Fruit fly (Drosophila melanogaster) whole organism, adult: ENCODE results near the gene laf.

Experiments
- CG11617 ChIP-seq: fragments of 200-800 bp; sonication (Bioruptor generic); optimal IDR thresholded peaks from 2 replicates; lab custom pipeline; 2017; ENCODE audit warnings: mild to moderate bottlenecking, missing biosample characterization, missing genetic modification reagents, missing genetic modification characterization
- CG12768 ChIP-seq: fragments of 200-800 bp; sonication (Bioruptor generic); optimal IDR thresholded peaks from 2 replicates; lab custom pipeline; 2017; ENCODE audit warnings: missing biosample characterization, missing genetic modification characterization, mild to moderate bottlenecking, moderate library complexity, missing genetic modification reagents
- CG14711 ChIP-seq: fragments of 200-800 bp; sonication (Bioruptor generic); optimal IDR thresholded peaks from 2 replicates; lab custom pipeline; 2018; ENCODE audit warnings: missing biosample characterization, mild to moderate bottlenecking, missing genetic modification characterization, moderate library complexity
- CG1620 ChIP-seq: fragments of 200-800 bp; sonication (Bioruptor generic); optimal IDR thresholded peaks from 2 replicates; lab custom pipeline; 2016; ENCODE audit warnings: missing biosample characterization, missing genetic modification characterization
- CG33017 ChIP-seq: fragments of 200-800 bp; sonication (Bioruptor generic); optimal IDR thresholded peaks from 2 replicates; lab custom pipeline; 2018; ENCODE audit warnings: missing biosample characterization, mild to moderate bottlenecking, missing genetic modification characterization, moderate library complexity
- CG5204 ChIP-seq: fragments of 200-800 bp; sonication (Bioruptor generic); optimal IDR thresholded peaks from 2 replicates; lab custom pipeline; 2016; ENCODE audit warnings: missing biosample characterization, missing genetic modification characterization
- CG7045 ChIP-seq: fragments of 200-800 bp; sonication (Bioruptor generic); optimal IDR thresholded peaks from 2 replicates; lab custom pipeline; 2017; ENCODE audit warnings: missing biosample characterization, mild to moderate bottlenecking, missing genetic modification characterization
- CG7101 ChIP-seq: fragments of 200-800 bp; sonication (Bioruptor generic); optimal IDR thresholded peaks from 2 replicates; lab custom pipeline; 2018; ENCODE audit warnings: missing biosample characterization, mild to moderate bottlenecking, missing genetic modification characterization, moderate library complexity
- Clk ChIP-seq: fragments of 200-800 bp; sonication (Bioruptor generic); optimal IDR thresholded peaks from 2 replicates; lab custom pipeline; 2017; ENCODE audit warnings: missing biosample characterization, missing genetic modification characterization
- Crg-1 ChIP-seq: fragments of 200-800 bp; sonication (Bioruptor generic); optimal IDR thresholded peaks from 2 replicates; lab custom pipeline; 2016; ENCODE audit warnings: missing biosample characterization, missing genetic modification characterization
- Hr96 ChIP-seq: fragments of 200-800 bp; sonication (Bioruptor generic); optimal IDR thresholded peaks from 2 replicates; lab custom pipeline; 2016; ENCODE audit warnings: missing biosample characterization, missing genetic modification characterization
- Mnt ChIP-seq: fragments of 200-800 bp; sonication (Bioruptor generic); optimal IDR thresholded peaks from 2 replicates; lab custom pipeline; 2016; ENCODE audit warnings: missing biosample characterization, mild to moderate bottlenecking, missing genetic modification characterization
- bab1 ChIP-seq: fragments of 200-800 bp; sonication (Bioruptor generic); optimal IDR thresholded peaks from 3 replicates; lab custom pipeline; 2019; ENCODE audit warnings: missing biosample characterization, mild to moderate bottlenecking, missing genetic modification characterization, moderate library complexity
- cic ChIP-seq: fragments of 200-800 bp; sonication (Bioruptor generic); optimal IDR thresholded peaks from 2 replicates; lab custom pipeline; 2017; ENCODE audit warnings: missing biosample characterization, mild to moderate bottlenecking, missing genetic modification characterization, moderate library complexity
- cnc ChIP-seq, 2 experiments: fragments of >200 bp; optimal IDR thresholded peaks; 2 replicates each; lab custom pipeline; 2017
- kay ChIP-seq: fragments of 200-800 bp; sonication (Bioruptor generic); peaks from one replicate; lab custom pipeline; 2016; ENCODE audit warnings: missing biosample characterization, missing genetic modification characterization, borderline replicate concordance
- ovo ChIP-seq: fragments of 200-800 bp; sonication (Bioruptor generic); optimal IDR thresholded peaks from 2 replicates; lab custom pipeline; 2016; ENCODE audit warnings: missing biosample characterization, missing genetic modification characterization
- pad ChIP-seq: fragments of 200-800 bp; sonication (Bioruptor generic); optimal IDR thresholded peaks from 3 replicates; lab custom pipeline; 2017; ENCODE audit warnings: missing biosample characterization, missing genetic modification characterization, mild to moderate bottlenecking, moderate library complexity, missing genetic modification reagents
- tj ChIP-seq: fragments of 200-800 bp; sonication (Bioruptor generic); optimal IDR thresholded peaks from 3 replicates; lab custom pipeline; 2017; ENCODE audit warnings: missing biosample characterization, mild to moderate bottlenecking, missing genetic modification characterization, moderate library complexity
- toe ChIP-seq: fragments of 200-800 bp; sonication (Bioruptor generic); optimal IDR thresholded peaks from 2 replicates; lab custom pipeline; 2016; ENCODE audit warnings: missing biosample characterization, missing genetic modification characterization

The laf gene

DNA sequence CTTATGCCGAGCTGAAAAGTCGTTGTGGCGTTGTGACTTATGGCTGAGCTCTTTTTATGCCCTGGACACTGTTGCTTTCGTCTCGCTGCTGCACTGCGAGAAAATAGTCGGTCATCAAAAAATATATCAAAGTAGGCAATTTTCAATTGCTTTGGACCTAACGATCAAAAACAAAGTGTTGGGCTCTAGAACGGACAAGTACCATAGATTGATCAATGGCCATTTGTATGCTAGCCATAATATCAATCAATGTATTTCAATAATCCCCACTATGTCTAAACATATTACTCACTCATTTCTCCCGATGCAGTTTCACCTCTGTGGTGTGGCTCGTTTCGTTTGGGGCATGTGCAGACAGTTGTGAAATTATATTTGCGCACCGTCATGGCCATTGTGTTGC, 4.6 kb downstream of the laf start:
- TF ChIP-seq CG7045 (GFP tag; lab: Kevin White, UChicago), result no peak
- TF ChIP-seq kay (GFP tag; lab: Kevin White, UChicago), result no peak
- TF ChIP-seq Crg-1 (GFP tag; lab: Kevin White, UChicago), result no peak
- TF ChIP-seq pad (GFP tag; lab: Kevin White, UChicago), result no peak
- no peak for TF ChIP-seq CG7101
- TF ChIP-seq bab1 (GFP tag; lab: Kevin White, UChicago), result no peak

DNA sequence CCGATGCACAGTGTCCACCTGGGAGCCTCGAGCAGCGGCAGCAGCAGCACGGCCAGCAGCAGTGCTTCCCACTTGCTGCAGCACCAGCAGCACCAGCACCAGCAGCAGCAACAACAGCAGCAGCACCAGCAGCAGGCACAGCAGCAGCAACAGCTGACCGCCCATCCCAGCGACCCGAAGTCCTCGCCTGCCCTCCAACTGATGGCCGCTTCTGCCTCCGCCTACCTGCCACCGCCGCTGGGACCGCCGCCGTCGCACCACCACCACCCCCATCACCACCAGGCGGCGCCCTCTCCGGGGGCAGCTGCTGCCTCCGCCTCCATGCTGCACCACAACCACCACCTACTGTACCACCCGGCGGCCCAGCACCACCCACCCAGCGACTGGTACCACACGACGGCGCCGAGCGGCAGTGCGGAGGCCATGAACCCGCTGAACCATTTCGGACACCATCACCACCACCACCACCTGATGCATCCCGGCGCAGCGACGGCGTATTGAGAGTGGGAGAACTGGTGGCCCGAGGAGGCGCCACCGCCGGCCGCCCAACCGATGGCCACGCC, 9.6 kb downstream of the laf start:
- TF ChIP-seq CG11617, result no peak
- no peak for TF ChIP-seq ovo (GFP tag; lab: Kevin White, UChicago)
- no peak for TF ChIP-seq Crg-1 (GFP tag; lab: Kevin White, UChicago)
- TF ChIP-seq CG5204, result no peak
- TF ChIP-seq Hr96 (GFP tag; lab: Kevin White, UChicago), result no peak
- no peak for TF ChIP-seq kay (GFP tag; lab: Kevin White, UChicago)
- TF ChIP-seq Clk (GFP tag; lab: Kevin White, UChicago), result no peak
- no peak for TF ChIP-seq bab1 (GFP tag; lab: Kevin White, UChicago)
- no peak for TF ChIP-seq tj (GFP tag; lab: Kevin White, UChicago)
- TF ChIP-seq pad (GFP tag; lab: Kevin White, UChicago), result no peak
- TF ChIP-seq CG1620 (GFP tag; lab: Kevin White, UChicago), result no peak
- no peak for TF ChIP-seq Mnt (GFP tag; lab: Kevin White, UChicago)
- TF ChIP-seq CG7045 (GFP tag; lab: Kevin White, UChicago), result no peak
- TF ChIP-seq CG12768 (GFP tag; lab: Kevin White, UChicago), result no peak

DNA sequence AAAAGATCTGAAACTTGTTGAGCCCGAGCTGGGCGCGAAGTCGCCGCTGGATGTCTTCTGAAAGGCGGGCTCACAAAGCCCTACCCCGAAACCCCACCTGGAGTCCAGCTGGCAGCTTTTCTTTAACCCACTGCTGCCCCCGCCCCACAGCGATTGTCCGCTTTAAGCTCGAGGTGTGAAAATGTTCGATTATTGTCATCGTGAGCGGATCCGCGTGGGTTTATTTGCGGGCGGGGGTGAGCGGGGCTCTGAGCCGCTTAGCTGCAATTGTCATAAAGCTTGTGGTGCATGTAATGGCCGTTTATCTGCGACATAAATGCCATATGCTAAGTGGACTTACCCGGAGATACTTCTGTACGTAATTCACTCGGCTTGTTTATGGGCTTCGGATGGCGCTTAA, 11.4 kb downstream of the laf start:
- TF ChIP-seq Crg-1 (GFP tag; lab: Kevin White, UChicago), result no peak
- no peak for TF ChIP-seq kay (GFP tag; lab: Kevin White, UChicago)
- TF ChIP-seq CG14711, result no peak
- TF ChIP-seq cnc (optimal IDR thresholded peaks at IDR 0.05; lab: Kevin White, UChicago), result no peak
- TF ChIP-seq ovo (GFP tag; lab: Kevin White, UChicago), result no peak
- TF ChIP-seq CG7045 (GFP tag; lab: Kevin White, UChicago), result no peak
- no peak for TF ChIP-seq Hr96 (GFP tag; lab: Kevin White, UChicago)
- TF ChIP-seq bab1 (GFP tag; lab: Kevin White, UChicago), result no peak
- TF ChIP-seq CG5204, result no peak
- TF ChIP-seq tj (GFP tag; lab: Kevin White, UChicago), result no peak
- TF ChIP-seq CG33017 (tag; lab: Kevin White, UChicago), result no peak
- no peak for TF ChIP-seq pad (GFP tag; lab: Kevin White, UChicago)
- no peak for TF ChIP-seq CG12768 (GFP tag; lab: Kevin White, UChicago)
- no peak for TF ChIP-seq toe (GFP tag; lab: Kevin White, UChicago)
- TF ChIP-seq CG7101, result no peak
- TF ChIP-seq CG1620 (GFP tag; lab: Kevin White, UChicago), result no peak
- TF ChIP-seq Mnt (GFP tag; lab: Kevin White, UChicago), result no peak
- no peak for TF ChIP-seq cic (GFP tag; lab: Kevin White, UChicago)
- TF ChIP-seq Clk (GFP tag; lab: Kevin White, UChicago), result no peak
- no peak for TF ChIP-seq CG11617

DNA sequence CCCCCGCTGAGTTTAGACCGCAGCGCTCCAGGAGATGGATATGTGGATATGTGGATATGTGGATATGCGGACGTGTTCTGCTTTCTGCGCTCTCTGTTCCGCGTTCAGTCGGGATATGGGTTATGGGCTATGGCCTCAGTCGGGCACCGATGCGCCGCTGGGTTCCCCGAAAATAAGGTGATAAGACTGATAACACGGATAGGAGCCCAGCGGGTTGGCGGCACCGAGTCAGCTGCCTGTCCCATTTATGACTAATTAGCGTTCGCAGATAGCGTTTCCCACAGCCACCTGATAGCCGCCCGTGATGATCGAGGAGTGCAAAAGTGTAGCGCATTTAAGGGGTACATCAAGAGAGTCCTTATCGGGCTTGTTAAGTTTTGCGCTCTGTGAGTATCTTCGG, 12.3 kb downstream of the laf start:
- TF ChIP-seq CG12768 (GFP tag; lab: Kevin White, UChicago) (no peak), cnc (optimal IDR thresholded peaks at IDR 0.05; lab: Kevin White, UChicago) (no peak)

DNA sequence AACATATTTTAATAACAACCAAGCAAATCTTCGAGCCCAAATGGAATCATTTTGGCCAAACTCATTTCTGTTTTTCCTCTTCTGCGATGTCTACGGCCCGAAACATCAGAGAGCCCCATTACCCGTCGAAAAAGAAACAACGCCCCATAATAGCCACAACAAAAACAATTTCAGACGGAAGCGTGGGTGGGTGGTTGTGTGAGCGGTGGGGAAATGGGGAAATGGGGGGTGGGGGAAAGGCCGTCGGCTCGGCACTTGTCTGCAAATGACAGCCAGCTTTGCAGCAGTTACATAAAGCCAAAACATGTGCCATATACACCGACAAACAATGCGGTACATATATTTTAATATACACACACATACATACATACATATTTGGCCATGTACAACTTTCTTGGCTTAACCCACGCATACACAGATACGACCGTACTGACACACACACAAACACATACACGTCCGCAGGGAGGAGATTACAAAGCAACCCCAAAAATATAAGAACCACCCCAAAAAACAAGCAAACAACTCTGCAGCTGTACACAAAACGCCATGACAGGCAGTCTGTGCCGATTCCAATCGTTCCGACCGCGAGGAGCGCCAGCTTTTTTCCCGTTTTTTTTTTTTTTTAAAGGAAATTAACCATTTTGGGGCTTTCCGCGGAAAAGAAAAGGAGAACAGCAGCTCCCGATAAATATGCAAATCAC, 13.3 kb downstream of the laf start:
- TF ChIP-seq CG14711 (no peak), CG7101 (no peak), CG33017 (tag; lab: Kevin White, UChicago) (no peak), cnc (optimal IDR thresholded peaks at IDR 0.05; lab: Kevin White, UChicago) (no peak), CG7045 (GFP tag; lab: Kevin White, UChicago) (no peak), CG12768 (GFP tag; lab: Kevin White, UChicago) (no peak), CG1620 (GFP tag; lab: Kevin White, UChicago) (no peak), ovo (GFP tag; lab: Kevin White, UChicago) (no peak), bab1 (GFP tag; lab: Kevin White, UChicago) (no peak), toe (GFP tag; lab: Kevin White, UChicago) (no peak), kay (GFP tag; lab: Kevin White, UChicago) (no peak), CG11617 (no peak), CG5204 (no peak), Hr96 (GFP tag; lab: Kevin White, UChicago) (no peak), pad (GFP tag; lab: Kevin White, UChicago) (no peak), cic (GFP tag; lab: Kevin White, UChicago) (no peak), tj (GFP tag; lab: Kevin White, UChicago) (no peak), Clk (GFP tag; lab: Kevin White, UChicago) (no peak), Mnt (GFP tag; lab: Kevin White, UChicago) (no peak)

DNA sequence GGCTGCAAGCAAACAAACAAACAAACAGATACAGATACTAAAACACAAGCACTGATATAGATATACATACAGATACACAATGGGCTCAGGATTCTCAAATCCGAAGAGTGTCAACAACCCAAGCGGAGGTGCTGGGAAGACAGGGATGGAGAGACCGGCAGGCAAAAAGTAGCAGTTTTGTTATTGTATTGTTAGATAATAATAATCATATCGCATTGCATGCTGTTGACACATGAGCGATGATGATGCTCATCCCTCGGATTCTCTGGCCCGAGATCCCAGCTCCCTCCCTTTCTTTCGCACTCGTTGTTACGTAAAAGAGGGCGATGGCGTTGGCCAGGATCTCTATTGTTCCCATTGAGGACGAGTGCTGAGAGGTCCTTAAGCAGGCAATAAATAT, 14.5 kb downstream of the laf start:
- no peak for TF ChIP-seq Crg-1 (GFP tag; lab: Kevin White, UChicago)
- no peak for TF ChIP-seq CG1620 (GFP tag; lab: Kevin White, UChicago)
- TF ChIP-seq Hr96 (GFP tag; lab: Kevin White, UChicago), result no peak
- TF ChIP-seq toe (GFP tag; lab: Kevin White, UChicago), result no peak
- TF ChIP-seq Clk (GFP tag; lab: Kevin White, UChicago), result no peak
- TF ChIP-seq CG33017 (tag; lab: Kevin White, UChicago), result no peak
- no peak for TF ChIP-seq CG7101
- no peak for TF ChIP-seq CG11617
- TF ChIP-seq tj (GFP tag; lab: Kevin White, UChicago), result no peak
